Fruit fly (Drosophila melanogaster) whole organism, embryonic: ENCODE data around the gene TfAP-2.

Experiments
- B-H1 ChIP-seq: fragments of 200-800 bp; sonication (Bioruptor generic); IDR thresholded peaks from 3 replicates; pipeline ENCODE4 v1.3.6; 2022; ENCODE audit warnings: missing biosample characterization, missing genetic modification characterization
- Bgb ChIP-seq: fragments of 200-800 bp; sonication (Bioruptor generic); IDR thresholded peaks from 2 replicates; pipeline ENCODE4 v1.3.6; 2022; ENCODE audit warnings: missing biosample characterization, missing genetic modification characterization; ENCODE audit not compliant: partially characterized antibody
- C15 ChIP-seq: fragments of 200-800 bp; sonication (Bioruptor generic); IDR thresholded peaks from 3 replicates; pipeline ENCODE4 v1.3.6; 2022; ENCODE audit warnings: missing biosample characterization, missing genetic modification characterization
- CG1024 ChIP-seq: fragments of 200-800 bp; sonication (Bioruptor generic); IDR thresholded peaks from 2 replicates; pipeline ENCODE4 v1.3.6; 2022; ENCODE audit warnings: missing biosample characterization, missing genetic modification characterization
- CG10274 ChIP-seq: fragments of 200-800 bp; sonication (Bioruptor generic); optimal IDR thresholded peaks from 3 replicates; lab custom pipeline; 2017; ENCODE audit warnings: missing biosample characterization, mild to moderate bottlenecking, missing genetic modification characterization
- CG12659 ChIP-seq: fragments of 200-800 bp; sonication (Bioruptor generic); optimal IDR thresholded peaks from 3 replicates; lab custom pipeline; 2017; ENCODE audit warnings: mild to moderate bottlenecking, missing biosample characterization, missing genetic modification reagents, missing genetic modification characterization
- CG14710 ChIP-seq: fragments of 200-800 bp; sonication (Bioruptor generic); optimal IDR thresholded peaks from 3 replicates; lab custom pipeline; 2019; ENCODE audit warnings: missing biosample characterization, mild to moderate bottlenecking, missing genetic modification characterization, moderate library complexity
- CG14860 ChIP-seq: fragments of 200-800 bp; sonication (Bioruptor generic); IDR thresholded peaks from 3 replicates; pipeline ENCODE4 v1.3.6; 2022; ENCODE audit warnings: missing biosample characterization, missing genetic modification characterization; ENCODE audit not compliant: partially characterized antibody
- CG15479 ChIP-seq: fragments of 200-800 bp; sonication (Bioruptor generic); optimal IDR thresholded peaks from 3 replicates; lab custom pipeline; 2019; ENCODE audit warnings: missing biosample characterization, mild to moderate bottlenecking, missing genetic modification characterization, moderate library complexity
- CG16779 ChIP-seq: fragments of 200-800 bp; sonication (Bioruptor generic); IDR thresholded peaks from 2 replicates; pipeline ENCODE4 v1.3.6; 2022; ENCODE audit warnings: missing biosample characterization, missing genetic modification characterization
- CG16813 ChIP-seq: fragments of 200-800 bp; sonication (Bioruptor generic); IDR thresholded peaks from 3 replicates; pipeline ENCODE4 v1.3.6; 2022; ENCODE audit warnings: missing biosample characterization, missing genetic modification characterization; ENCODE audit not compliant: partially characterized antibody
- CG17328 ChIP-seq: fragments of 200-800 bp; sonication (Bioruptor generic); IDR thresholded peaks from 2 replicates; pipeline ENCODE4 v1.3.6; 2022; ENCODE audit warnings: missing biosample characterization, missing genetic modification characterization
- CG17829 ChIP-seq: fragments of 200-800 bp; optimal IDR thresholded peaks from 2 replicates; lab custom pipeline; 2019; ENCODE audit warnings: missing biosample characterization, mild to moderate bottlenecking, missing genetic modification characterization, moderate library complexity
- CG18619 ChIP-seq: fragments of 200-800 bp; sonication (Bioruptor generic); optimal IDR thresholded peaks from 3 replicates; lab custom pipeline; 2017; ENCODE audit warnings: missing biosample characterization, mild to moderate bottlenecking, missing genetic modification characterization
- CG2116 ChIP-seq: fragments of 200-800 bp; sonication (Bioruptor generic); optimal IDR thresholded peaks from 3 replicates; lab custom pipeline; 2018; ENCODE audit warnings: missing biosample characterization, mild to moderate bottlenecking, missing genetic modification characterization
- CG2120 ChIP-seq: fragments of 200-800 bp; sonication (Bioruptor generic); optimal IDR thresholded peaks from 3 replicates; lab custom pipeline; 2016; ENCODE audit warnings: missing biosample characterization, missing genetic modification characterization
- CG2129 ChIP-seq: fragments of 200-800 bp; sonication (Bioruptor generic); IDR thresholded peaks from 2 replicates; pipeline ENCODE4 v1.3.6; 2022; ENCODE audit warnings: missing biosample characterization, missing genetic modification characterization; ENCODE audit not compliant: partially characterized antibody
- CG32767 ChIP-seq: fragments of 200-800 bp; sonication (Bioruptor generic); IDR thresholded peaks from 2 replicates; pipeline ENCODE4 v1.3.6; 2022; ENCODE audit warnings: missing biosample characterization, missing genetic modification characterization
- CG3407 ChIP-seq: fragments of 200-800 bp; sonication (Bioruptor generic); optimal IDR thresholded peaks from 2 replicates; lab custom pipeline; 2018; ENCODE audit warnings: missing biosample characterization, mild to moderate bottlenecking, missing genetic modification characterization
- CG3995 ChIP-seq: fragments of 200-800 bp; sonication (Bioruptor generic); optimal IDR thresholded peaks from 3 replicates; lab custom pipeline; 2016; ENCODE audit warnings: missing biosample characterization, missing genetic modification characterization
- CG4617 ChIP-seq: fragments of 200-800 bp; sonication (Bioruptor generic); optimal IDR thresholded peaks from 3 replicates; lab custom pipeline; 2016; ENCODE audit warnings: missing biosample characterization, missing genetic modification characterization, borderline replicate concordance
- CG7357 ChIP-seq: fragments of 200-800 bp; sonication (Bioruptor generic); IDR thresholded peaks from 3 replicates; pipeline ENCODE4 v1.3.6; 2022; ENCODE audit warnings: missing biosample characterization, missing genetic modification characterization
- CG8765 ChIP-seq: fragments of 200-800 bp; sonication (Bioruptor generic); IDR thresholded peaks from 2 replicates; pipeline ENCODE4 v1.3.6; 2022; ENCODE audit warnings: missing biosample characterization, missing genetic modification characterization
- CG9817 ChIP-seq: fragments of 200-800 bp; sonication (Bioruptor generic); optimal IDR thresholded peaks from 2 replicates; lab custom pipeline; 2018; ENCODE audit warnings: missing biosample characterization, mild to moderate bottlenecking, missing genetic modification characterization, moderate library complexity
- CTCF ChIP-seq: fragments of 200-800 bp; sonication (Bioruptor generic); optimal IDR thresholded peaks from 2 replicates; lab custom pipeline; 2017; ENCODE audit warnings: missing biosample characterization, mild to moderate bottlenecking, missing genetic modification characterization, moderate library complexity
- Dll ChIP-seq: fragments of 200-800 bp; sonication (Bioruptor generic); IDR thresholded peaks from 4 replicates; pipeline ENCODE4 v1.3.6; 2022; ENCODE audit warnings: missing biosample characterization, missing genetic modification characterization; ENCODE audit not compliant: partially characterized antibody
- Dp ChIP-seq: fragments of 200-800 bp; sonication (Bioruptor generic); optimal IDR thresholded peaks from 2 replicates; lab custom pipeline; 2018; ENCODE audit warnings: missing biosample characterization, mild to moderate bottlenecking, missing genetic modification characterization, moderate library complexity
- E2f2 ChIP-seq: fragments of 200-800 bp; sonication (Bioruptor generic); IDR thresholded peaks from 2 replicates; pipeline ENCODE4 v1.3.6; 2022; ENCODE audit warnings: missing biosample characterization, missing genetic modification characterization
- Ets97D ChIP-seq: fragments of 200-800 bp; sonication (Bioruptor generic); optimal IDR thresholded peaks from 3 replicates; lab custom pipeline; 2016; ENCODE audit warnings: missing biosample characterization, missing genetic modification characterization
- HmgD ChIP-seq: fragments of 200-800 bp; sonication (Bioruptor generic); optimal IDR thresholded peaks from 3 replicates; lab custom pipeline; 2016; ENCODE audit warnings: missing biosample characterization, missing genetic modification characterization
- Lhr ChIP-seq: fragments of 200-800 bp; sonication (Bioruptor generic); optimal IDR thresholded peaks from 3 replicates; lab custom pipeline; 2017; ENCODE audit warnings: mild to moderate bottlenecking, missing biosample characterization, missing genetic modification reagents, missing genetic modification characterization
- MBD-R2 ChIP-seq: fragments of 200-800 bp; sonication (Bioruptor generic); IDR thresholded peaks from 2 replicates; pipeline ENCODE4 v1.3.6; 2022; ENCODE audit warnings: missing biosample characterization, missing genetic modification characterization
- MESR4 ChIP-seq: fragments of 200-800 bp; sonication (Bioruptor generic); optimal IDR thresholded peaks from 2 replicates; lab custom pipeline; 2018; ENCODE audit warnings: missing biosample characterization, mild to moderate bottlenecking, missing genetic modification characterization, moderate library complexity
- Sry-δ ChIP-seq: fragments of 200-800 bp; sonication (Bioruptor generic); optimal IDR thresholded peaks from 2 replicates; lab custom pipeline; 2016; ENCODE audit warnings: missing biosample characterization, missing genetic modification characterization
- YL-1 ChIP-seq: fragments of 200-800 bp; sonication (Bioruptor generic); optimal IDR thresholded peaks from 3 replicates; lab custom pipeline; 2017; ENCODE audit warnings: missing biosample characterization, mild to moderate bottlenecking, missing genetic modification characterization
- ash1 ChIP-seq: fragments of 200-800 bp; sonication (Bioruptor generic); optimal IDR thresholded peaks from 2 replicates; lab custom pipeline; 2018; ENCODE audit warnings: missing biosample characterization, mild to moderate bottlenecking, missing genetic modification characterization
- chinmo ChIP-seq: fragments of 200-800 bp; sonication (Bioruptor generic); IDR thresholded peaks from 4 replicates; pipeline ENCODE4 v1.3.6; 2022; ENCODE audit warnings: missing biosample characterization, missing genetic modification characterization; ENCODE audit not compliant: partially characterized antibody
- ewg ChIP-seq: fragments of 200-800 bp; sonication (Bioruptor generic); optimal IDR thresholded peaks from 3 replicates; lab custom pipeline; 2017; ENCODE audit warnings: mild to moderate bottlenecking, missing biosample characterization, missing genetic modification reagents, missing genetic modification characterization
- ftz-f1 ChIP-seq: fragments of 200-800 bp; sonication (Bioruptor generic); optimal IDR thresholded peaks from 2 replicates; lab custom pipeline; 2016; ENCODE audit warnings: missing biosample characterization, missing genetic modification characterization
- gfzf ChIP-seq: fragments of 200-800 bp; sonication (Bioruptor generic); optimal IDR thresholded peaks from 2 replicates; lab custom pipeline; 2016; ENCODE audit warnings: missing biosample characterization, mild to moderate bottlenecking, missing genetic modification characterization, moderate library complexity
- grau ChIP-seq: fragments of 200-800 bp; optimal IDR thresholded peaks from 3 replicates; lab custom pipeline; 2019; ENCODE audit warnings: missing biosample characterization, mild to moderate bottlenecking, missing genetic modification characterization, moderate library complexity
- hb ChIP-seq: fragments of 200-800 bp; sonication (Bioruptor generic); IDR thresholded peaks from 3 replicates; pipeline ENCODE4 v1.3.6; 2022; ENCODE audit warnings: missing biosample characterization, missing genetic modification characterization; ENCODE audit not compliant: partially characterized antibody
- pfk ChIP-seq: fragments of 200-800 bp; sonication (Bioruptor generic); optimal IDR thresholded peaks from 2 replicates; lab custom pipeline; 2018; ENCODE audit warnings: missing biosample characterization, mild to moderate bottlenecking, missing genetic modification characterization, moderate library complexity
- sd ChIP-seq: fragments of 200-800 bp; sonication (Bioruptor generic); optimal IDR thresholded peaks from 3 replicates; lab custom pipeline; 2018; ENCODE audit warnings: missing biosample characterization, mild to moderate bottlenecking, missing genetic modification characterization, moderate library complexity
- sens ChIP-seq: fragments of 200-800 bp; sonication (Bioruptor generic); peaks from one replicate; lab custom pipeline; 2016; ENCODE audit warnings: missing biosample characterization, missing genetic modification characterization
- sisA ChIP-seq: fragments of 200-800 bp; sonication (Bioruptor generic); IDR thresholded peaks from 2 replicates; pipeline ENCODE4 v1.3.6; 2022; ENCODE audit warnings: missing biosample characterization, missing genetic modification characterization
- stwl ChIP-seq: fragments of 200-800 bp; sonication (Bioruptor generic); optimal IDR thresholded peaks from 3 replicates; lab custom pipeline; 2018; ENCODE audit warnings: missing biosample characterization, mild to moderate bottlenecking, missing genetic modification characterization, moderate library complexity

Gene TfAP-2

DNA sequence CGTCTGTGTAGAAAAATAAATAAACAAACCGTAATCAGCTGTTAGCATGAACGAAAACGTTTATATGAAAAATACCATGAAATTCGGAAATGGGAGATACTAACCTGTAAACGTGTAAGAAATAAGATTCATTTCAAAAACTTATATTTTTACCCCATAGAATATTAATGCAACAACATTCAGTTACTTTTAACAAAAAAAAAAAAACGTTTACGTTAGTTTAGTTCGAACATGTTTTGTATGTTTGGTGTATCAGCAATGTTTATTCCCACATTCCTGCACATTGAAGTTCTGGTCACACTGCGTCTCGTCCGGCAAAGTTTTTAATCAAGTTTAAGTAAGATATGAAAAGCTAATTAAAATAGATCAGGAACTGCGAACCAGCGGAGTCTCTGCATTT lies 30.7 kb downstream of the TfAP-2 start, which contains the start of the genes S1P and CG11307 (continued):
- TF ChIP-seq MBD-R2 (GFP tag; lab: Robert Waterston, UW) = peak; percentile 70
- TF ChIP-seq CG14860 (GFP tag; lab: Robert Waterston, UW) = no peak
- TF ChIP-seq CG1024 = no peak
- TF ChIP-seq CG9817 (tag; lab: Kevin White, UChicago) = no peak
- TF ChIP-seq CG17328 = no peak
- no peak for TF ChIP-seq ftz-f1
- no peak for TF ChIP-seq pfk
- peak; percentile 98 for TF ChIP-seq sd (tag; lab: Kevin White, UChicago)
- no peak for TF ChIP-seq HmgD (GFP tag; lab: Kevin White, UChicago)
- TF ChIP-seq C15 = no peak
- TF ChIP-seq Dp (GFP tag; lab: Kevin White, UChicago) = peak; percentile 35
- TF ChIP-seq sisA (GFP tag; lab: Robert Waterston, UW) = no peak
- TF ChIP-seq, all 482 proteins: peak for 27

DNA sequence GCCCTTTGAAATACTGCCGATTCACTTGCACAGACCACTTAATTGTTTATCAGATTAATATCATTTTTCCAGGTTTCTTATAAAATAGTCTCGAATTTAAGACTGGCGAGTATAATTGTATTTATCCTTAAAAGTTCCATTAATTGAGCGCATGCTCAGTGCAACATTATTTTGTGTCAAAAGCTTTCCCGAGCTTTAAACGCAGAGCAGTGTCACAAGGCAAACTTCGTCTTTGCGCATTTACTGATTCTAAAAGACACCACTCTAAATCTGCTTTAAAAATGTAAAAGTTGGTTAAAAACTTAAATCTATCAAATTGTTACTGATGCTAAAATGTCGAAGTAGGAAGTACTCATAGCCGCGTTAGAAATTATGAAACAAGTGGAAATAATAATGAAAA lies 38.9 kb downstream of the TfAP-2 start, which contains the start of the genes CG7166 and Alg11:
CG7166 (minus strand) TSS at position 101 of the 400 bp plus-strand sequence.
Alg11 (plus strand) TSS at position 260 of the 400 bp plus-strand sequence.
- TF ChIP-seq CTCF = no peak
- TF ChIP-seq sens (GFP tag; lab: Kevin White, UChicago) = peak; percentile 56
- peak; percentile 88 for TF ChIP-seq ewg
- TF ChIP-seq, all 482 proteins: peak for 2

DNA sequence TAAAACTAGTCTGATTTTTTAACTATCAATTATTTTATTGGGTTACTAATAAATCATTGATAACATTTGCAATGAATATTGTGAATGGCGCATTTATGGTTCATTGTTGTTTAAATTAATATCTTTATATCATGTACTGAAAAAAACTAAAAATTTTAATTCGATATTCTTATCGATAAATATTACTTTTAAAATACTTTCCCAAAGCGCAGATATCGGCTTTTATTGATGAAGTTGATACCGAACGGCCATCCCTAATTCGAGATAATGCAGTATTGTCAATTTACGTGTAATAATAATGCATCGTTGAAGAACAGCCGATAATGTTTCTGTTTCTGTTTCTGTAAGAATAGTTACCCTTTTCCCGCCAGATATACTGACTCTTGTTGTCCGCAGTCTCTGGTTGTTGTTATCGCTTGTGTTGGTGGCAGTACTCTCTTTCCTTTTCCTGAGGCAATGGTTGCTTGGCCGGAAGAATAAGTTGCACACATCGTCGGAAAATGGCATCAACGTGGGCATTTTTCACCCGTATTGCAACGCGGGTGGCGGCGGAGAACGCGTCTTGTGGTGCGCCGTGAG lies 39.5 kb downstream of the TfAP-2 start:
- peak; percentile 64; the same call in 1 of the 3 replicates for TF ChIP-seq hb (GFP tag; lab: Robert Waterston, UW)
- TF ChIP-seq CG3407 (GFP tag; lab: Kevin White, UChicago) = no peak
- TF ChIP-seq grau (tag; lab: Kevin White, UChicago) = no peak
- TF ChIP-seq YL-1 (GFP tag; lab: Kevin White, UChicago) = peak; percentile 40
- TF ChIP-seq CG16779 (GFP tag; lab: Robert Waterston, UW) = no peak
- TF ChIP-seq chinmo (GFP tag; lab: Robert Waterston, UW) = peak; percentile 78; the same call in 2 of the 4 replicates
- TF ChIP-seq CG10274 (GFP tag; lab: Kevin White, UChicago) = no peak
- TF ChIP-seq CG12659 = peak; percentile 38
- TF ChIP-seq Lhr (GFP tag; lab: Kevin White, UChicago) = no peak
- no peak for TF ChIP-seq CG32767 (GFP tag; lab: Robert Waterston, UW)
- TF ChIP-seq ash1 (GFP tag; lab: Kevin White, UChicago) = no peak
- peak; percentile 69 for TF ChIP-seq CG16813 (GFP tag; lab: Robert Waterston, UW)
- TF ChIP-seq CG2120 = no peak
- peak; percentile 44 for TF ChIP-seq E2f2 (GFP tag; lab: Robert Waterston, UW)
- peak; percentile 64 for TF ChIP-seq CG2116 (GFP tag; lab: Kevin White, UChicago)
- TF ChIP-seq MESR4 = peak; percentile 78
- peak; percentile 88 for TF ChIP-seq stwl (tag; lab: Kevin White, UChicago)
- peak; percentile 15 for TF ChIP-seq gfzf (GFP tag; lab: Kevin White, UChicago)
- peak; percentile 72; the same call in 1 of the 2 replicates for TF ChIP-seq Bgb
- peak; percentile 33 for TF ChIP-seq Dp (GFP tag; lab: Kevin White, UChicago)
- TF ChIP-seq CG17829 (tag; lab: Kevin White, UChicago) = peak; percentile 23
- TF ChIP-seq CG2129 (GFP tag; lab: Robert Waterston, UW) = peak; percentile 46; the same call in 1 of the 2 replicates
- peak; percentile 76 for TF ChIP-seq CG4617 (GFP tag; lab: Kevin White, UChicago)
- TF ChIP-seq CG15479 (GFP tag; lab: Kevin White, UChicago) = peak; percentile 6
- TF ChIP-seq CG18619 = no peak
- peak; percentile 19 for TF ChIP-seq Ets97D (GFP tag; lab: Kevin White, UChicago)
- TF ChIP-seq CG7357 (GFP tag; lab: Robert Waterston, UW) = no peak
- peak; percentile 82 for TF ChIP-seq Sry-δ
- no peak for TF ChIP-seq B-H1 (GFP tag; lab: Robert Waterston, UW)
- peak; percentile 79 for TF ChIP-seq Dll (GFP tag; lab: Robert Waterston, UW)
- no peak for TF ChIP-seq CG8765 (GFP tag; lab: Robert Waterston, UW)
- TF ChIP-seq CG3995 (GFP tag; lab: Kevin White, UChicago) = peak; percentile 97
- peak; percentile 52 for TF ChIP-seq CG14710 (tag; lab: Kevin White, UChicago)
